Worm (Caenorhabditis elegans): ENCODE data around the gene ZK596.2.

ZK596.2 gene

DNA sequence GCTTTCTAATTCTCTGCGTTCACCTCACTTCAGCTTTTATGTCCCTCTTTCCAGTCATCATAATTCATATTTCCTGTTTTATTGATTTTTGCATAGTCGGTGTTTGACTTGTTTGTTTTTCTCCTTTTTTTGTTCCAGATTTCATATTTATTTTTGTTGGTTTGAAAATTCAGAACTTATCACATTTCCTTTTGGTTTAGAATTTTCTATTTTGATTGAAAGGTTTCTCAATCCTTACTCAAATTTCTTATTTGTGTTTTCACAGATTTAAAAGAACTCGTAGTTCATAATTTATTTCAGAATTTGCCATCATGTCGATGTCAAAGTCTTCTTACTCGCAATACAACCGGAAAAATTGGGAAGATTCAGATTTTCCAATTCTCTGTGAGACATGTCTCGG is 48.0 kb downstream of the ZK596.2 start, which contains the start of gene rbm-22:
Gene rbm-22, plus strand, starts transcription at position 301 of the 400 bp plus-strand sequence.
- TF ChIP-seq Y105C5A.15 (GFP tag; IDR thresholded peaks at IDR 0.05): no peak
- TF ChIP-seq daf-12 (tag; optimal IDR thresholded peaks at IDR 0.05): no peak
- TF ChIP-seq lin-39 (tag; optimal IDR thresholded peaks at IDR 0.05): no peak
- no peak for TF ChIP-seq mdl-1 (tag; optimal IDR thresholded peaks at IDR 0.05)
- no peak for TF ChIP-seq dmd-6 (GFP tag; IDR thresholded peaks at IDR 0.05)
- no peak for TF ChIP-seq lin-15B (tag; optimal IDR thresholded peaks at IDR 0.05)
- TF ChIP-seq ZK546.5 (tag; optimal IDR thresholded peaks at IDR 0.05): no peak

ce11 chrIV:10858300-10859016 is 50.6 kb downstream of the ZK596.2 start, which contains the start of the genes T11G6.2 and hars-1:
T11G6.2 (minus strand) TSS chrIV:10858496.
hars-1 (plus strand) TSS chrIV:10858957.
- TF ChIP-seq jun-1 (tag; optimal IDR thresholded peaks at IDR 0.05) (no peak), nhr-28 (tag; optimal IDR thresholded peaks at IDR 0.05) (peak; percentile 76), pqm-1 (tag; optimal IDR thresholded peaks at IDR 0.05) (peak; percentile 76), F49E8.2 (tag; optimal IDR thresholded peaks at IDR 0.05; ENCODE audit: borderline replicate concordance) (no peak), nhr-48 (tag; optimal IDR thresholded peaks at IDR 0.05) (no peak), mes-2 (tag; optimal IDR thresholded peaks at IDR 0.05; ENCODE audit: poor library complexity, severe bottlenecking) (peak; percentile 51), daf-8 (GFP tag; IDR thresholded peaks at IDR 0.05) (no peak), daf-16 (GFP tag; optimal IDR thresholded peaks at IDR 0.05) (no peak), daf-16 (tag; optimal IDR thresholded peaks at IDR 0.05) (peak; percentile 84), mep-1 (tag; optimal IDR thresholded peaks at IDR 0.05) (peak; percentile 34), aly-2 (tag; optimal IDR thresholded peaks at IDR 0.05) (no peak), hlh-30 (tag; optimal IDR thresholded peaks at IDR 0.05; ENCODE audit: insufficient read depth) (peak; percentile 83), lin-38 (GFP tag; IDR thresholded peaks at IDR 0.05) (peak; percentile 66), hlh-11 (tag; optimal IDR thresholded peaks at IDR 0.05) (peak; percentile 52), lsy-2 (tag; optimal IDR thresholded peaks at IDR 0.05) (peak in 1 of 2 experiments; percentile 40), snpc-4 (tag; optimal IDR thresholded peaks at IDR 0.05) (no peak), dmd-6 (GFP tag; IDR thresholded peaks at IDR 0.05) (peak; percentile 71; the same call in 1 of the 2 replicates), dve-1 (tag; optimal IDR thresholded peaks at IDR 0.05; ENCODE audit: insufficient read depth) (peak; percentile 36), unc-39 (tag; optimal IDR thresholded peaks at IDR 0.05) (no peak), mdl-1 (tag; optimal IDR thresholded peaks at IDR 0.05) (peak in 1 of 2 experiments; percentile 81), F37D6.2 (tag; optimal IDR thresholded peaks at IDR 0.05) (no peak), ctbp-1 (GFP tag; IDR thresholded peaks at IDR 0.05) (no peak), madf-9 (GFP tag; conservative IDR thresholded peaks at IDR 0.05) (no peak), ztf-11 (tag; optimal IDR thresholded peaks at IDR 0.05) (no peak), mxl-3 (GFP tag; optimal IDR thresholded peaks at IDR 0.05) (peak; percentile 98), nhr-6 (tag; optimal IDR thresholded peaks at IDR 0.05) (peak; percentile 24), arid-1 (GFP tag; conservative IDR thresholded peaks at IDR 0.05) (no peak), nhr-77 (tag; optimal IDR thresholded peaks at IDR 0.05) (peak; percentile 74), skn-1 (tag; optimal IDR thresholded peaks at IDR 0.05) (no peak), dmd-8 (GFP tag; IDR thresholded peaks at IDR 0.05) (no peak)

All from whole organism, L4 larva.